Worm (Caenorhabditis elegans) whole organism, L3 larva: Measurements from ENCODE around the gene F23H11.7.

Source experiments
- ZK546.5 ChIP-seq: sonication (generic microtip); optimal IDR thresholded peaks from 2 replicates; lab custom pipeline; 2017; ENCODE audit warnings: missing biosample characterization, missing genetic modification characterization
- ama-1 ChIP-seq: fragments of 150-350 bp; optimal IDR thresholded peaks from 2 replicates; lab custom pipeline; 2018
- ceh-28 ChIP-seq: fragments of 150-350 bp; optimal IDR thresholded peaks from 2 replicates; lab custom pipeline; 2014; ENCODE audit warnings: missing biosample characterization, missing genetic modification reagents, missing genetic modification characterization
- ceh-82 ChIP-seq: fragments of 150-350 bp; optimal IDR thresholded peaks from 2 replicates; lab custom pipeline; 2014; ENCODE audit warnings: missing biosample characterization, missing genetic modification characterization
- ceh-9 ChIP-seq: sonication (generic microtip); optimal IDR thresholded peaks from 2 replicates; lab custom pipeline; 2018; ENCODE audit warnings: missing biosample characterization, missing genetic modification characterization
- hmg-11 ChIP-seq: sonication (generic microtip); optimal IDR thresholded peaks from 2 replicates; lab custom pipeline; 2016; ENCODE audit warnings: missing genetic modification characterization, missing compliant biosample characterization
- lsy-12 ChIP-seq: sonication (generic microtip); optimal IDR thresholded peaks from 2 replicates; lab custom pipeline; 2016; ENCODE audit warnings: mild to moderate bottlenecking, missing genetic modification characterization, missing compliant biosample characterization
- mml-1 ChIP-seq: fragments of 150-350 bp; sonication (generic microtip); optimal IDR thresholded peaks from 3 replicates; lab custom pipeline; 2014; ENCODE audit warnings: missing biosample characterization, missing genetic modification characterization
- nfya-1 ChIP-seq: sonication (generic microtip); optimal IDR thresholded peaks from 2 replicates; lab custom pipeline; 2017; ENCODE audit warnings: missing genetic modification characterization, mild to moderate bottlenecking, missing compliant biosample characterization, antibody characterized with exemption, moderate library complexity; ENCODE audit not compliant: insufficient read depth
- nhr-25 ChIP-seq: sonication (generic microtip); optimal IDR thresholded peaks from 2 replicates; lab custom pipeline; 2017; ENCODE audit warnings: missing biosample characterization, missing genetic modification characterization
- nhr-43 ChIP-seq: sonication (generic microtip); optimal IDR thresholded peaks from 2 replicates; lab custom pipeline; 2016; ENCODE audit warnings: mild to moderate bottlenecking, missing genetic modification characterization, missing compliant biosample characterization; ENCODE audit not compliant: poor library complexity, severe bottlenecking
- nhr-67 ChIP-seq: fragments of 150-350 bp; optimal IDR thresholded peaks from 2 replicates; lab custom pipeline; 2014; ENCODE audit warnings: missing biosample characterization, missing genetic modification characterization
- skn-1 ChIP-seq: fragments of 150-350 bp; optimal IDR thresholded peaks from 2 replicates; lab custom pipeline; 2014; ENCODE audit warnings: missing biosample characterization, missing genetic modification characterization

F23H11.7 gene

DNA sequence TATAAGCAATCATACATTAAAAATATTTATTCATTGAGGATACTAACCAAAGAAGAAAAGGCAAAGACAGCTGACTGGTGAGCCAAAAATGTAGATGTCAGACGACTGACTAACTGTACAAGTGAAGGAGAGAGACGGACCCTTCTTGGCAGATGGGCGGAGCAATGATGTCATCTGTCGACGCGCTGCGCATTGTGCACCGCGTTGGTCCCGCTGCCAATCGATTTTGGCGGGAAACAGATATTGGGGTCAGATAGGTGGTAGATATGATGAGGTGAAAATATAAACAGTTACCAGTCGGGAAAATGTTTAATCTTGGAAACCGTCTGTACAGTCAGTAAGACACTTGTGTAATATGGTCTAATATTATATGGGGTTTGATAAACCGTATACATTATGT lies 49.4 kb downstream of the F23H11.7 start, which contains the start of gene T24C4.2:
TSS of gene T24C4.2 (minus strand) at position 101 of the 400 bp plus-strand sequence.
- TF ChIP-seq nfya-1 (no peak), ceh-9 (tag; lab: Kevin White, UChicago) (no peak), ZK546.5 (tag; lab: Kevin White, UChicago) (no peak), ceh-82 (tag; lab: Kevin White, UChicago) (no peak), lsy-12 (tag; lab: Kevin White, UChicago) (no peak), skn-1 (tag; lab: Kevin White, UChicago) (no peak), ama-1 (lab: Kevin White, UChicago) (no peak), nhr-43 (tag; lab: Kevin White, UChicago) (no peak), nhr-25 (tag; lab: Kevin White, UChicago) (no peak), mml-1 (tag; lab: Kevin White, UChicago) (no peak), nhr-67 (tag; lab: Kevin White, UChicago) (no peak)

DNA sequence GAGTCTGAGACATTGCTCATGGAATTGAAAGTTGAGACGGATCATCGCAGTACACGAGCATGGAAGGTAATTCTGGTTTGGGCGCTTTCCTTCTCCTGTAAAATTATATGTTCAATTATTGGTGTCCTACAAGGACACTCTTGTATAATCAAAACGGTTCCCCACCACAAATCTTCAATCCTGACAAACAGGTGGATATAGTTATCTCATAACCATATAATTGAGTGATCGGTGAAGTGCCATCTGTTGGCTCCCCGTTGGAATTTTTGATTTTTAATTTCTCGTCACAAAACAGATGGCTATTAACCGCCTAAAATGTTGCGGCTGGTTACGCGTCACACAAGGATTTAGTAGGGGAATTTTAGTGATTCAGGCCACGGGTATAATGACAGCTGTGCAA lies 50.4 kb downstream of the F23H11.7 start:
- TF ChIP-seq ceh-28 (tag; lab: Kevin White, UChicago): no peak
- no peak for TF ChIP-seq nhr-43 (tag; lab: Kevin White, UChicago)
- no peak for TF ChIP-seq hmg-11 (tag; lab: Kevin White, UChicago)
